Worm (Caenorhabditis elegans) whole organism, mixed stage, embryonic: ENCODE data around the gene F15A4.2.

Source experiments
- M03D4.4 ChIP-seq: sonication (generic microtip); optimal IDR thresholded peaks from 2 replicates; lab custom pipeline; 2017; ENCODE audit warnings: mild to moderate bottlenecking, missing genetic modification characterization, missing compliant biosample characterization
- bed-3 ChIP-seq: fragments of 200-800 bp; sonication (Bioruptor generic); optimal IDR thresholded peaks from 3 replicates; lab custom pipeline; 2018; ENCODE audit warnings: mild to moderate bottlenecking, missing genetic modification characterization, moderate library complexity, missing compliant biosample characterization
- blmp-1 ChIP-seq: fragments of 150-350 bp; optimal IDR thresholded peaks from 2 replicates; lab custom pipeline; 2014; ENCODE audit warnings: missing biosample characterization, missing genetic modification characterization
- ceh-39 ChIP-seq: fragments of 150-350 bp; optimal IDR thresholded peaks from 2 replicates; lab custom pipeline; 2014; ENCODE audit warnings: missing biosample characterization, missing genetic modification characterization
- ceh-43 ChIP-seq: fragments of 200-800 bp; sonication (Bioruptor generic); optimal IDR thresholded peaks from 2 replicates; lab custom pipeline; 2018; ENCODE audit warnings: mild to moderate bottlenecking, missing genetic modification characterization, moderate library complexity, missing compliant biosample characterization
- ceh-83 ChIP-seq: fragments of 200-800 bp; sonication (Bioruptor generic); optimal IDR thresholded peaks from 2 replicates; lab custom pipeline; 2018; ENCODE audit warnings: mild to moderate bottlenecking, missing genetic modification characterization, missing compliant biosample characterization
- ces-1 ChIP-seq: fragments of 150-350 bp; optimal IDR thresholded peaks from 2 replicates; lab custom pipeline; 2014; ENCODE audit warnings: missing biosample characterization, missing genetic modification reagents, missing genetic modification characterization
- cnd-1 ChIP-seq: fragments of 200-800 bp; sonication (Bioruptor generic); optimal IDR thresholded peaks from 2 replicates; lab custom pipeline; 2018; ENCODE audit warnings: mild to moderate bottlenecking, missing genetic modification characterization, missing compliant biosample characterization
- drap-1 ChIP-seq: fragments of 200-800 bp; sonication (Bioruptor generic); optimal IDR thresholded peaks from 3 replicates; lab custom pipeline; 2018; ENCODE audit warnings: mild to moderate bottlenecking, missing genetic modification characterization, missing compliant biosample characterization
- elt-1 ChIP-seq: sonication (generic microtip); optimal IDR thresholded peaks from 2 replicates; lab custom pipeline; 2017; ENCODE audit warnings: missing genetic modification characterization, mild to moderate bottlenecking, missing compliant biosample characterization, antibody characterized with exemption, moderate library complexity, borderline replicate concordance; ENCODE audit not compliant: insufficient read depth
- elt-3 ChIP-seq: fragments of 150-350 bp; optimal IDR thresholded peaks from 2 replicates; lab custom pipeline; 2014; ENCODE audit warnings: missing biosample characterization, missing genetic modification characterization
- flh-1 ChIP-seq: fragments of 200-800 bp; sonication (Bioruptor generic); optimal IDR thresholded peaks from 2 replicates; lab custom pipeline; 2018; ENCODE audit warnings: mild to moderate bottlenecking, missing genetic modification characterization, moderate library complexity, missing compliant biosample characterization
- ham-2 ChIP-seq: fragments of 200-800 bp; sonication (Bioruptor generic); optimal IDR thresholded peaks from 2 replicates; lab custom pipeline; 2018; ENCODE audit warnings: mild to moderate bottlenecking, missing genetic modification characterization, missing compliant biosample characterization
- hlh-1 ChIP-seq: fragments of 150-350 bp; optimal IDR thresholded peaks from 2 replicates; lab custom pipeline; 2014; ENCODE audit warnings: missing biosample characterization, missing genetic modification reagents, missing genetic modification characterization
- lin-13 ChIP-seq: fragments of 150-350 bp; optimal IDR thresholded peaks from 2 replicates; lab custom pipeline; 2014; ENCODE audit warnings: missing biosample characterization, missing genetic modification characterization
- lin-32 ChIP-seq: fragments of 200-800 bp; sonication (Bioruptor generic); optimal IDR thresholded peaks from 2 replicates; lab custom pipeline; 2018; ENCODE audit warnings: mild to moderate bottlenecking, missing genetic modification characterization, missing compliant biosample characterization
- lsy-2 ChIP-seq: fragments of 150-350 bp; optimal IDR thresholded peaks from 2 replicates; lab custom pipeline; 2014; ENCODE audit warnings: missing biosample characterization, missing genetic modification characterization
- mab-5 ChIP-seq: fragments of 150-350 bp; optimal IDR thresholded peaks from 2 replicates; lab custom pipeline; 2014; ENCODE audit warnings: missing biosample characterization, missing genetic modification characterization
- mep-1 ChIP-seq: fragments of 150-350 bp; optimal IDR thresholded peaks from 2 replicates; lab custom pipeline; 2017; ENCODE audit warnings: missing biosample characterization, missing genetic modification reagents, missing genetic modification characterization, inconsistent platforms
- mls-2 ChIP-seq: sonication (generic microtip); optimal IDR thresholded peaks from 2 replicates; lab custom pipeline; 2016; ENCODE audit warnings: mild to moderate bottlenecking, missing genetic modification characterization, moderate library complexity, missing compliant biosample characterization
- nhr-12 ChIP-seq: fragments of 150-350 bp; optimal IDR thresholded peaks from 2 replicates; lab custom pipeline; 2014; ENCODE audit warnings: missing biosample characterization, missing genetic modification characterization
- nhr-2 ChIP-seq: fragments of 150-350 bp; optimal IDR thresholded peaks from 2 replicates; lab custom pipeline; 2014; ENCODE audit warnings: missing biosample characterization, missing genetic modification characterization
- nhr-237 ChIP-seq: fragments of 150-350 bp; optimal IDR thresholded peaks from 2 replicates; lab custom pipeline; 2014; ENCODE audit warnings: missing biosample characterization, missing genetic modification characterization
- nhr-28 ChIP-seq: fragments of 150-350 bp; optimal IDR thresholded peaks from 2 replicates; lab custom pipeline; 2014; ENCODE audit warnings: missing biosample characterization, missing genetic modification characterization
- nhr-76 ChIP-seq: sonication (generic microtip); optimal IDR thresholded peaks from 2 replicates; lab custom pipeline; 2017; ENCODE audit warnings: missing biosample characterization, missing genetic modification characterization
- sem-2 ChIP-seq: fragments of 200-800 bp; sonication (Bioruptor generic); optimal IDR thresholded peaks from 2 replicates; lab custom pipeline; 2018; ENCODE audit warnings: mild to moderate bottlenecking, missing genetic modification characterization, missing compliant biosample characterization
- sptf-1 ChIP-seq: sonication (generic microtip); optimal IDR thresholded peaks from 2 replicates; lab custom pipeline; 2017; ENCODE audit warnings: mild to moderate bottlenecking, missing genetic modification characterization, moderate library complexity, missing compliant biosample characterization
- unc-120 ChIP-seq: sonication (generic microtip); optimal IDR thresholded peaks from 2 replicates; lab custom pipeline; 2017; ENCODE audit warnings: missing genetic modification characterization, missing compliant biosample characterization; ENCODE audit not compliant: poor library complexity, severe bottlenecking
- unc-39 ChIP-seq: fragments of 150-350 bp; optimal IDR thresholded peaks from 2 replicates; lab custom pipeline; 2014; ENCODE audit warnings: missing biosample characterization, missing genetic modification characterization
- ztf-11 ChIP-seq: fragments of 150-350 bp; optimal IDR thresholded peaks from 2 replicates; lab custom pipeline; 2014; ENCODE audit warnings: missing biosample characterization, missing genetic modification characterization

The F15A4.2 gene

ce11 chrII:12499969-12500368 is 37.6 kb downstream of the F15A4.2 start:
- TF ChIP-seq ceh-83 (GFP tag; lab: Kevin White, UChicago) (no peak), lin-32 (GFP tag; lab: Kevin White, UChicago) (no peak), ceh-39 (no peak), ces-1 (GFP tag; lab: Kevin White, UChicago) (peak; percentile 91), cnd-1 (tag; lab: Kevin White, UChicago) (no peak), M03D4.4 (no peak)

- no peak for TF ChIP-seq blmp-1 (tag; lab: Kevin White, UChicago)
- TF ChIP-seq lsy-2 (tag; lab: Kevin White, UChicago) = no peak
- no peak for TF ChIP-seq sem-2 (GFP tag; lab: Kevin White, UChicago)
- TF ChIP-seq sptf-1 = no peak
- no peak for TF ChIP-seq M03D4.4
- TF ChIP-seq ceh-43 (GFP tag; lab: Kevin White, UChicago) = no peak
Measured at ce11 chrII:12502784-12503183, 40.4 kb downstream of the F15A4.2 start, which contains the start of gene ador-1. TSS of gene ador-1 (minus strand) at chrII:12502884.

DNA sequence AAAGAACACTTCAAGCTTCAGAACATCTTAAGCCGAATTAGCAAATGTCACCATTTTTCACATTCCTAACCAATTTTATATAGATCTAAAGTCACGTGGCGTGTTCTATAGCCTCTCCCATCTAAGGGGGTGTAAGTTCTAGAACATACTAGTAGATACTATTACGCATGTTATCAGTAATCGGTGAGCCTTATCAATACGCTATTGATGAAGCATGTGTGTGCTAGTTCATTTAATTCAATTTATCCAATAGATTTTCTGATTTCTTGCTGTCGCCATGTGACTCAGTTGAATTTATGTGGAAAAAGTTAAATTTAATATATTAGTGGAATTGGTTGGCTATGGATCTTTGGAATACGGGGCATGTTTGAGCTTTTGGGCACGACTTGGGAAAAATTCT is 44.2 kb downstream of the F15A4.2 start:
- TF ChIP-seq M03D4.4 = no peak
- no peak for TF ChIP-seq lin-13
- TF ChIP-seq nhr-28 (tag; lab: Kevin White, UChicago) = no peak
- no peak for TF ChIP-seq ham-2
- TF ChIP-seq ztf-11 = no peak
- no peak for TF ChIP-seq nhr-12
- no peak for TF ChIP-seq unc-120 (tag; lab: Kevin White, UChicago)
- no peak for TF ChIP-seq elt-3 (tag; lab: Kevin White, UChicago)
- TF ChIP-seq nhr-76 = no peak
- no peak for TF ChIP-seq sem-2 (GFP tag; lab: Kevin White, UChicago)
- no peak for TF ChIP-seq ceh-83 (GFP tag; lab: Kevin White, UChicago)
- TF ChIP-seq lsy-2 (tag; lab: Kevin White, UChicago) = no peak

- TF ChIP-seq mep-1 (tag; lab: Kevin White, UChicago) (no peak), nhr-237 (tag; lab: Kevin White, UChicago) (no peak), sem-2 (GFP tag; lab: Kevin White, UChicago) (no peak), lsy-2 (tag; lab: Kevin White, UChicago) (no peak), sptf-1 (no peak), nhr-12 (no peak), unc-120 (tag; lab: Kevin White, UChicago) (no peak), ceh-43 (GFP tag; lab: Kevin White, UChicago) (no peak), mab-5 (tag; lab: Kevin White, UChicago) (no peak), nhr-2 (tag; lab: Kevin White, UChicago) (no peak), elt-3 (tag; lab: Kevin White, UChicago) (no peak), elt-1 (tag; lab: Kevin White, UChicago) (no peak), nhr-28 (tag; lab: Kevin White, UChicago) (no peak), ham-2 (no peak)
Measured at ce11 chrII:12507038-12507437, 44.7 kb downstream of the F15A4.2 start, which contains the start of gene srh-68. TSS of gene srh-68 (plus strand) at chrII:12507338.

DNA sequence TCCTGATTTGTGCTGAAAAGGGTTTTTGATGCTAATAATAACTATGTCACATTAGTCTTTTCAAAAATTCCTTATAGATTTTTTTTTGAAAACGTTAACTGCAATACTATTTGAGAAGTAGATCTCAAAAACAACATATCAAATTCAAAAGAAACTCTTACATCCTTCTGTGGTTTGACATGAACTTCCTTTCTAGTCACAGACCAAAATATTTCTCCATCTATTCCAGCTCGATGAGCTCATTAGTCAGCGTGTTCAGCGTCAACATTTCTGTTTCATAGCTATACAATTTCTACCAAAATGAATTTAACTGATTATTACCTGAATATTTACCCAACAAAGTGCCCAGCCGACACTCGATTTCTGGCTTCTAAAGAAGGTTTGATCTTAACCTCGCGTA is 46.3 kb downstream of the F15A4.2 start, which contains the start of gene srh-67:
Gene srh-67, plus strand, starts transcription at position 301 of the 400 bp plus-strand sequence.
- TF ChIP-seq sptf-1 = no peak
- TF ChIP-seq ztf-11 = no peak
- no peak for TF ChIP-seq flh-1
- no peak for TF ChIP-seq mep-1 (tag; lab: Kevin White, UChicago)
- TF ChIP-seq drap-1 = no peak
- no peak for TF ChIP-seq bed-3 (GFP tag; lab: Kevin White, UChicago)
- TF ChIP-seq, all 35 proteins: peak for 0

DNA sequence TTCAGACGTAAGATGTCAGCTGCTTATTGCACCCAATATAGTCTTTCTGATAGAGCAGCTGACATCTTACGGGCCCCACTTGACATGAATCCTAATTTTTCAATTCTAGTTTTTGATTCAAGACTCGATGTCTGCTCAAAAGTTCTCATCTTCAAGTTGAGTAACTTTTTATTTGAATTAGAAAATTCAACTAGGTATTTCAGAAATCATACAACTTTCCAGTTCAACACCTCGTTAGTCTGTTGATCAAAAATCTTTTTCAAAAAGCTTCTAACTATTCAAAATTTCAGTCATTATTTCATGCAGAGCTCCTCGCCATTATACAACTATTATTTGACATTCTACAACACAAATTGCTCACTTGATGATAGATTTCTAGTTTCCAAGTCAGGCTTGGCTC is 49.5 kb downstream of the F15A4.2 start, which contains the start of gene srh-73:
Gene srh-73, plus strand, starts transcription at position 301 of the 400 bp plus-strand sequence.
- no peak for TF ChIP-seq hlh-1 (tag; lab: Kevin White, UChicago)
- no peak for TF ChIP-seq unc-39 (tag; lab: Kevin White, UChicago)
- no peak for TF ChIP-seq nhr-2 (tag; lab: Kevin White, UChicago)
- no peak for TF ChIP-seq ceh-43 (GFP tag; lab: Kevin White, UChicago)
- TF ChIP-seq sem-2 (GFP tag; lab: Kevin White, UChicago) = no peak
- no peak for TF ChIP-seq mls-2 (tag; lab: Kevin White, UChicago)
- TF ChIP-seq blmp-1 (tag; lab: Kevin White, UChicago) = no peak
- TF ChIP-seq elt-1 (tag; lab: Kevin White, UChicago) = no peak
- TF ChIP-seq unc-120 (tag; lab: Kevin White, UChicago) = no peak
- TF ChIP-seq bed-3 (GFP tag; lab: Kevin White, UChicago) = no peak
- no peak for TF ChIP-seq flh-1
- TF ChIP-seq lin-32 (GFP tag; lab: Kevin White, UChicago) = no peak
- TF ChIP-seq nhr-28 (tag; lab: Kevin White, UChicago) = no peak
- TF ChIP-seq nhr-76 = no peak
- TF ChIP-seq ceh-39 = no peak
- no peak for TF ChIP-seq nhr-12
- TF ChIP-seq ham-2 = no peak
- TF ChIP-seq drap-1 = no peak
